Worm (Caenorhabditis elegans) whole organism, L2 larva: Measurements from ENCODE around the gene C36E6.8.

Experiments used
- Y55F3AM.14 ChIP-seq: fragments of 200-800 bp; sonication (Bioruptor generic); optimal IDR thresholded peaks from 2 replicates; lab custom pipeline; 2018; ENCODE audit warnings: mild to moderate bottlenecking, missing genetic modification characterization, missing compliant biosample characterization
- egl-27 ChIP-seq: sonication (generic microtip); optimal IDR thresholded peaks from 3 replicates; lab custom pipeline; 2017; ENCODE audit warnings: missing biosample characterization, missing genetic modification reagents, missing genetic modification characterization
- lin-13 ChIP-seq: fragments of 150-350 bp; optimal IDR thresholded peaks from 2 replicates; lab custom pipeline; 2014; ENCODE audit warnings: missing biosample characterization, missing genetic modification reagents, missing genetic modification characterization
- lsy-2 ChIP-seq, 2 experiments: fragments of 150-350 bp in 1 of 2; sonication (generic microtip) in 1 of 2; optimal IDR thresholded peaks; 2 replicates each; lab custom pipeline; 2014 to 2017; ENCODE audit warnings: missing biosample characterization in 2 of 2, missing genetic modification characterization in 2 of 2
- snpc-4 ChIP-seq: fragments of 150-350 bp; optimal IDR thresholded peaks from 2 replicates; lab custom pipeline; 2014; ENCODE audit warnings: missing biosample characterization, missing genetic modification characterization
- unc-62 ChIP-seq: fragments of 150-350 bp; optimal IDR thresholded peaks from 2 replicates; lab custom pipeline; 2014; ENCODE audit warnings: missing biosample characterization, missing genetic modification reagents, missing genetic modification characterization
- ztf-11 ChIP-seq: sonication (generic microtip); optimal IDR thresholded peaks from 2 replicates; lab custom pipeline; 2017; ENCODE audit warnings: missing biosample characterization, missing genetic modification characterization

DNA sequence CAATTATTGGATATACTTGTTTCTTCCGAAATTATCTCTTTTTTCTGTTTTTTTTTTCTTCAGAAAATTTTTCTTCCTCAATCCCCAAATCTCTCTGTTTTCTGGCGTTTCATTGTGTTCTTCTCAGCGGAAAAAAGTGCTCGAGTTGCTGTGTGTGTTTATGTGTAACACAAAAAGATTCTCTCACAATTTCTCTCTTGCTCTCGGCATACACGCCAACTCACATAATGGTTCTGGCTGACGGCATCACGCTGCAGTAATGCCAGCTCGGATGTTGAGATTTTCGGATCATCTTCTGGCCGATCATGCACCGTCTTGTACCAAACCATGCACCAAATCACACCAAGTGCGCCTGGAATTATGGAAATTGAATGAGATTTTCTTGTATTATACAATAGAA is 23.5 kb downstream of the C36E6.8 start:
- TF ChIP-seq lsy-2 (tag; optimal IDR thresholded peaks at IDR 0.05; lab: Kevin White, UChicago) (no peak), lin-13 (no peak), Y55F3AM.14 (GFP tag; lab: Kevin White, UChicago) (no peak), snpc-4 (tag; lab: Kevin White, UChicago) (no peak), ztf-11 (tag; lab: Kevin White, UChicago) (no peak), egl-27 (tag; lab: Kevin White, UChicago) (no peak), unc-62 (no peak)
